Fruit fly (Drosophila melanogaster) whole organism: ENCODE measurements around the gene Snx3.

Source experiments
- CG8478 ChIP-seq: fragments of >200 bp; optimal IDR thresholded peaks from 2 replicates; lab custom pipeline; 2018; ENCODE audit warnings: inconsistent platforms
- Dll ChIP-seq: fragments of >200 bp; optimal IDR thresholded peaks from 2 replicates; lab custom pipeline; 2017
- pan ChIP-seq: fragments of >200 bp; optimal IDR thresholded peaks from 2 replicates; lab custom pipeline; 2017
- psq ChIP-seq: fragments of >200 bp; optimal IDR thresholded peaks from 2 replicates; lab custom pipeline; 2017
- usp ChIP-seq: fragments of >200 bp; optimal IDR thresholded peaks from 2 replicates; lab custom pipeline; 2017; ENCODE audit warnings: missing biosample characterization, missing genetic modification characterization, mixed read lengths

DNA sequence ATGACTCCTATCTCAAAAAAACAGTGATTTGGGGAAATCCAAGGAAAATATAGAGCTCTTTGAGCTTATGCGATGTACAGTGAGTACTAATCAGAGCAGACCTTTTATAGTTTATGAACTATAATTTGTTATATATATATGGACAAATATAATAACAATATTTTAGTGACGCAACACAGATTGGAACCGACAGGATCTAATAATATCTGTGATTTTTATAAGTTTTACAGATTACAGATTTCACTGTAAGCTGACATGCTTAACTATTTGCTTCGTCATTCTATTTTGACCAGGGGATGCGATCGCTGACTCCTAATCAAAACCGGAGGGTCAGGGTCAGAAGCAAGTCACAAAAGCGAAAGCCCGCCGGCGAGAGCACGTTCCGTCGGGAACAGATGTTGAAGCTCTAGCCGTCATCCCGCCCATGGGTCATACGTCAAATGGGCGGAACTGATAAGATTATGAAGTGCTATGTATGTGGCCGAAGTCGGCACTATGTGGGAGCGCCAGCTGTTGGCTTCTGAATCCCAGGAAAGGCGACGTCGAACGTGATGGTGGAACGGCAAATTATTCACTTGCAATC is 46.3 kb downstream of the Snx3 start, which contains the start of gene Gnmt:
- TF ChIP-seq psq (no peak), Dll (no peak), CG8478 (lab: Kevin White, UChicago) (no peak), pan (lab: Kevin White, UChicago) (no peak), usp (GFP tag; lab: Kevin White, UChicago) (no peak)
